Worm (Caenorhabditis elegans) whole organism, L1 larva: Measurements from ENCODE around the gene str-254.

Source experiments
- blmp-1 ChIP-seq: fragments of 150-350 bp; optimal IDR thresholded peaks from 2 replicates; lab custom pipeline; 2014; ENCODE audit warnings: missing biosample characterization, missing genetic modification characterization
- ces-1 ChIP-seq: fragments of 150-350 bp; optimal IDR thresholded peaks from 2 replicates; lab custom pipeline; 2014; ENCODE audit warnings: missing biosample characterization, missing genetic modification reagents, missing genetic modification characterization
- jun-1 ChIP-seq: fragments of 150-350 bp; optimal IDR thresholded peaks from 2 replicates; lab custom pipeline; 2014; ENCODE audit warnings: missing biosample characterization, missing genetic modification reagents, missing genetic modification characterization
- nhr-11 ChIP-seq: fragments of 150-350 bp; optimal IDR thresholded peaks from 2 replicates; lab custom pipeline; 2014; ENCODE audit warnings: missing biosample characterization, missing genetic modification characterization
- nhr-237 ChIP-seq: fragments of 150-350 bp; optimal IDR thresholded peaks from 2 replicates; lab custom pipeline; 2014; ENCODE audit warnings: missing biosample characterization, missing genetic modification characterization
- nhr-84 ChIP-seq: sonication (generic microtip); optimal IDR thresholded peaks from 2 replicates; lab custom pipeline; 2017; ENCODE audit warnings: missing biosample characterization, missing genetic modification characterization
- unc-130 ChIP-seq: fragments of 150-350 bp; optimal IDR thresholded peaks from 2 replicates; lab custom pipeline; 2017; ENCODE audit warnings: missing biosample characterization, missing genetic modification characterization, inconsistent platforms

DNA sequence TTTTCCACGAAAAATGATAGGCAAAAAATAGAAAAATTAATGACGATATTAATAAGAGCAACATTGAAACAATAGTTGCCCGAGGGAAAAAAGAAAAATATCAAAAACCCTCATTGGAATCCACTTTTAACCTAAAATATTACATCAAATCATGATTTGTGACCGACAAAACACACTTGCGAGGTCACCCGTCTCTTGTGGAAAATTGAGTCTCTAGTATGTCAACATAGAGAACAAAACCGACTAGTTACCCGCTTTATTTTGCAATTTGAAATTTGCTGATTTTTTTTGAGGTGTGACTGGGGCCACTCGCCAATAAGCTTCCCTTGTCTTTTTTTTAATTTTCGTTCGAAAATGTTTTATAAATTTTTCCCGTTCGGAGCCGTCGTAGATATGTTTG is 22.5 kb upstream of the str-254 start, which contains the start of gene cyp-33D1:
- TF ChIP-seq unc-130 = no peak
- no peak for TF ChIP-seq nhr-84 (tag; lab: Kevin White, UChicago)
- no peak for TF ChIP-seq ces-1 (GFP tag; lab: Kevin White, UChicago)
- no peak for TF ChIP-seq nhr-237 (tag; lab: Kevin White, UChicago)
- TF ChIP-seq nhr-11 (tag; lab: Kevin White, UChicago) = no peak
- TF ChIP-seq jun-1 (tag; lab: Kevin White, UChicago) = no peak
- TF ChIP-seq blmp-1 (tag; lab: Kevin White, UChicago) = no peak
